Fruit fly (Drosophila melanogaster) S2 (cell line): ENCODE results near the gene prc.

Experiments
- CG8478 ChIP-seq: fragments of >200 bp; optimal IDR thresholded peaks from 2 replicates; lab custom pipeline; 2018
- CTCF ChIP-seq, 2 experiments: fragments of >200 bp; optimal IDR thresholded peaks; 2 replicates each; lab custom pipeline; 2018

Gene prc

dm6 chr3L:11957669-11958333 lies 8.1 kb downstream of the prc start, which contains the start of the genes CG11570 and CG43294:
Gene CG11570, minus strand, starts transcription at chr3L:11957769.
Gene CG43294, plus strand, starts transcription at chr3L:11958283.
- no peak for TF ChIP-seq CTCF (optimal IDR thresholded peaks at IDR 0.05; lab: Kevin White, UChicago)
- no peak for TF ChIP-seq CG8478 (lab: Kevin White, UChicago)

DNA sequence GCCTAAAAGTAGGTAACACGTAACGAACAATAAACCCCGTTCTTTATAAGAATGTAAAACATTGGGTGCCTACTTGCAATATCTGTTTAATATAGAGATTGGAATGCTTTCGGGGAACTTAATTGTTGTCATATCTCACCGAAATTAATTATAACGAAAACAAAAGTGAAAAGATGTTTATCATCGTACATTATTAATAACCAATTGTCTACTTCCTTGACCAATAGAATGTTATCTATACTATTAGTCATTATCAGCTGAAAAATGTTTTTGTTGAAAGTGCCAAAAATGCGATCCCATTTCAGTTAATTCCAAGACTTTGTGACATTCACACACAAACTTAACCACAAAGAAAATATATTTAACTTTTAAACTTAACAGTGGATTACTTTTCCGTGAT lies 12.1 kb downstream of the prc start, which contains the start of gene CG7248:
TSS of gene CG7248 (plus strand) at position 301 of the 400 bp plus-strand sequence.
- no peak for TF ChIP-seq CTCF (optimal IDR thresholded peaks at IDR 0.05; lab: Kevin White, UChicago)
- no peak for TF ChIP-seq CG8478 (lab: Kevin White, UChicago)

DNA sequence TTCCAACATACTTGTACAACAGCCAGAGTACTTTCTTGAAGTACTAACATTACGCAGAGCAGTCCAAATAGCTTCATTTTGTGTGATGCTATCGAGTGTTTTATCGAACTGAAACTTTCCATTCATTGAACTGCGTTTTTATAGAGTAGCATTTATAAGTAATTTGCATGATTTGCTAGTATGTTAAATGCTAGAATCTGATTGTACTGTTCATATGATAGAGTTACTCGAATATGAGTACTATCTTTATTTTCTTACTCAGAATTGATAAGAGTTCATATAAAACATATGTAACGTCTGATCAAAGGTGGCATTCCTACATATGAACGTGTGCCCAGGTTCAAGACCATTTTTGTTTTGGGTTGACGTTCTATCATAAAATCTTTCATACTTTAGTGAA lies 12.7 kb downstream of the prc start, which contains the start of gene obst-G:
TSS of gene obst-G (minus strand) at position 101 of the 400 bp plus-strand sequence.
- no peak for TF ChIP-seq CTCF (optimal IDR thresholded peaks at IDR 0.05; lab: Kevin White, UChicago)
- TF ChIP-seq CG8478 (lab: Kevin White, UChicago): no peak

DNA sequence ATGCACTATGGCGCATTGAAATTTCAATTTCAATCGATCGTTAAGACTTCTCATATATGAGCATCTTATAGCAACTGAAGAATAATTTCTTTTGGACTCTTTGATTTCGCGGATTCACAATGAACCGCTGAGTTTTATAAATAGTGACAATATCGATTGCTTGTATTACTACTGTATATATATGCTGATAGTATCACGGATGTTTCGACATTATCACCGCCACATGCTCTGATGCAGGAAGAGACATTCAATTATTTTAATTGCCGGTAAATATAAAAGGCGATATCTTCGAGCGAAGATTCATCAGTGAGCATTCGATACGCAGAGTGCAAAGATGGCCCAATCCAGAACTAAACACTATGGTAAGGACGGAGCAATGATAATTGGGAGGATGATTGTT lies 16.4 kb downstream of the prc start, which contains the start of gene CG17826:
TSS of gene CG17826 (plus strand) at position 301 of the 400 bp plus-strand sequence.
- TF ChIP-seq CTCF (optimal IDR thresholded peaks at IDR 0.05; lab: Kevin White, UChicago): no peak
- no peak for TF ChIP-seq CG8478 (lab: Kevin White, UChicago)

DNA sequence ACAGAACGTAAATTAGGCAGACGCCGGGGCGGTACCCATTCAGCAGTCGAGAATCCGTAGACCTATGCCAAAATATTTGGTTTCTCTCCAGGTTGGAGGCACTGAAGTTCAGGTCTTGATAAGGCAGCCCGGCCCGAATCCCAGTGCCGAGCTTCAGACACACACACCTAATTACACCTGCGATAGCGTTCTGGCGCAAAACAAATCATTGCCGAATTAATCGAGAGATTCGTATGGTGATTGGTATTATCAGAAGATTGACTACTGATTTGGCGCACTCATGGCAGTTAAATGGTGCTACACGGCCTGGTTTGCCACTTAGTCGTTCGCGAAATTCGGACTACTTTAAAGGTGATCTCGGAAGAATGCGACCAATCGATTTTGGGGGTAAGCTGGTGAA lies 18.6 kb downstream of the prc start, which contains the start of gene CG7252:
TSS of gene CG7252 (plus strand) at position 319 of the 400 bp plus-strand sequence.
- TF ChIP-seq CTCF (optimal IDR thresholded peaks at IDR 0.05; lab: Kevin White, UChicago) (no peak), CG8478 (lab: Kevin White, UChicago) (no peak)

- no peak for TF ChIP-seq CTCF (optimal IDR thresholded peaks at IDR 0.05; lab: Kevin White, UChicago)
Observed at dm6 chr3L:11944752-11945151, 21.2 kb downstream of the prc start, which contains the start of gene CG5883. Gene CG5883, minus strand, starts transcription at chr3L:11944852.

DNA sequence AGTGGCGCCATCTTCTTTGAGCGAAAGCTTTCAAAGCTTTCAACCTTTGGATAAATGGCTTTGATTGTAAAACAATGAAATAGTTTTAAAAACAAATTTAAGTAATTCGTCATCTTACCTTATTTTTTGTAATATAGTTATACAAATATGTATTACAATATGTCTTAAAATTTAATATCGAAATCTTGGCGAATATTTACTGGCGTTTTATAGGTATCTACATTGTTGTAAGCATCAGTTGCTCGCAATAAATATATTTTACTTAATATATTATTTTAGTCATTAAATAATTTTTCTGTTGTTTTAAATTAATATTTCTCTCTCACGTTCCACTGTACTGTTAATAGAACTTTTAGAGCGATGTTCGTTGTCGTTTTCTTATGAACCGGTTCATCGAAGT lies 24.3 kb downstream of the prc start, which contains the start of gene Rpt4R:
TSS of gene Rpt4R (plus strand) at position 301 of the 400 bp plus-strand sequence.
- TF ChIP-seq CG8478 (lab: Kevin White, UChicago): no peak
- no peak for TF ChIP-seq CTCF (optimal IDR thresholded peaks at IDR 0.05; lab: Kevin White, UChicago)

- TF ChIP-seq CG8478 (lab: Kevin White, UChicago) (no peak), CTCF (optimal IDR thresholded peaks at IDR 0.05; lab: Kevin White, UChicago) (no peak)
Observed at dm6 chr3L:11938716-11939115, 27.2 kb downstream of the prc start, which contains the start of gene CG44837. Gene CG44837, minus strand, starts transcription at chr3L:11938872.

DNA sequence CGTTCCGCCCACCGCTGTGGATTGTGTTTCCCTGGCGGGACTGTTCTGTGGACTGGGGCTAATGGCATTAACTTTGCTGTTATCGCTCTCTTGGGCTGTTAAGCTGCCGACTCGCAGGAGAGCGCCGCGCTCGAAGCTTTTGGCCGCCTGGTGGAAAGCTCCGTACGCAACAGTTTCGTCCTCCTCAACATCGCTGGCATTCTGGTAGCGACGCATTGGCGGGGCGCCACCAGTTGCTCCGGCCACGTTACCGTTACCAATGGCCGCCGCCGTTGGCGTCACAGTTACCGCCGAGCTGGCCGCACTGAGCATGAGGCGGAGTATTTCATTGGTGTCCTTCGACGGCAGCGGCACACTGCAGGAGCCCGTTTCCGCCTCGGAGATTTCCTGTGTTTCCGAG lies 28.7 kb downstream of the prc start:
- TF ChIP-seq CTCF (optimal IDR thresholded peaks at IDR 0.05; lab: Kevin White, UChicago): no peak
- no peak for TF ChIP-seq CG8478 (lab: Kevin White, UChicago)

dm6 chr3L:11931619-11932018 lies 34.3 kb downstream of the prc start:
- TF ChIP-seq CG8478 (lab: Kevin White, UChicago) (no peak), CTCF (optimal IDR thresholded peaks at IDR 0.05; lab: Kevin White, UChicago) (no peak)

- TF ChIP-seq CTCF (optimal IDR thresholded peaks at IDR 0.05; lab: Kevin White, UChicago) (no peak), CG8478 (lab: Kevin White, UChicago) (no peak)
Observed at dm6 chr3L:11927287-11927743, 38.6 kb downstream of the prc start, which contains the start of gene byn. Gene byn, plus strand, starts transcription at chr3L:11927693.

- TF ChIP-seq CG8478 (lab: Kevin White, UChicago) (no peak), CTCF (optimal IDR thresholded peaks at IDR 0.05; lab: Kevin White, UChicago) (no peak)
Observed at dm6 chr3L:11925382-11925781, 40.5 kb downstream of the prc start.

dm6 chr3L:11924657-11925056 lies 41.3 kb downstream of the prc start, which contains the start of gene SdhAL:
Gene SdhAL, minus strand, starts transcription at chr3L:11924757.
- no peak for TF ChIP-seq CG8478 (lab: Kevin White, UChicago)
- TF ChIP-seq CTCF (optimal IDR thresholded peaks at IDR 0.05; lab: Kevin White, UChicago): no peak

DNA sequence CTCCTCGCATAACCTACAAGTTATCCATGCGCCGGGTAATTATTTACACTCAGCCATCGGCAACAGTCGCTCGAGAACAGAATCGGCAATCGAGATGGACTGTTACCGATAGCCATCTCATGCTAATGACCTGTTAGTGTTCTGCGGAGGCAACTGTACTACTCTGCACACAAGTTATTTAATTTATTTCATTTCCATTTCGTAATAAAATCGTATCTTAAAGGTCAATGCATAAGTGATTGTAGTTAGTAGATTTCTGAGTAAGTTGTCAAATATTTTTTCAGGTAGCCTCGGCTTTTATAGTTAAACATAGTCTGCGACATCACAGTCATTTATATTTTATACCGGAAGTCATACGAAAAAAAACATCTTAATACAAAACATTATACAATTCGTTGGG lies 44.7 kb downstream of the prc start, which contains the start of gene CG11588:
TSS of gene CG11588 (plus strand) at position 301 of the 400 bp plus-strand sequence.
- TF ChIP-seq CTCF (optimal IDR thresholded peaks at IDR 0.05; lab: Kevin White, UChicago): no peak
- no peak for TF ChIP-seq CG8478 (lab: Kevin White, UChicago)

DNA sequence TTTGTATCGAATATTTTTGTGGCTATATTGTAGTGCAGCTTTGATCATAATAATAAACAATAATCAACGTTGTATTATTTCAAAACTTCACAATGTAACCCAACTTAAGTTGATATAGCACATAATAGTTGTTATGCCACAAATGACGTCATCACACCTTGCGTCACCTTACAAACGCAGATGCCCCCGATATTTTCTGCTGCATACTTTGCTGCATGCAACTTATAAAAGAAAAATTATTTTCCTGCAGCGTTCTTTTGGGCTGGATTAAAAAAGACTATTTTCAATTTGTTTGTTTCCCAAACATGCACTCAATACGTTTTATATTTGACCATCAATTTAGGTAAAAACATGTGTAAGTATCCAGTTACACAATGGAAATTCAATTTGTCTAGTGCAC lies 47.7 kb downstream of the prc start:
- TF ChIP-seq CTCF (optimal IDR thresholded peaks at IDR 0.05; lab: Kevin White, UChicago): peak; percentile 28 to 44
- no peak for TF ChIP-seq CG8478 (lab: Kevin White, UChicago)
